Fruit fly (Drosophila melanogaster) whole organism, embryonic: ENCODE measurements around the gene mthl1.

ENCODE experiments used
- Ada2b ChIP-seq: fragments of 200-800 bp; sonication (Bioruptor generic); IDR thresholded peaks from 2 replicates; pipeline ENCODE4 v1.3.6; 2022; ENCODE audit warnings: missing biosample characterization, missing genetic modification characterization
- CG10979 ChIP-seq: fragments of 200-800 bp; sonication (Bioruptor generic); optimal IDR thresholded peaks from 2 replicates; lab custom pipeline; 2018; ENCODE audit warnings: missing biosample characterization, mild to moderate bottlenecking, missing genetic modification characterization, moderate library complexity
- CG11560 ChIP-seq: fragments of 200-800 bp; sonication (Bioruptor generic); IDR thresholded peaks from 3 replicates; pipeline ENCODE4 v1.3.6; 2022; ENCODE audit warnings: missing biosample characterization, missing genetic modification characterization
- CG12219 ChIP-seq: fragments of 200-800 bp; sonication (Bioruptor generic); optimal IDR thresholded peaks from 3 replicates; lab custom pipeline; 2018; ENCODE audit warnings: missing biosample characterization, mild to moderate bottlenecking, missing genetic modification characterization
- CG1233 ChIP-seq: fragments of 200-800 bp; sonication (Bioruptor generic); optimal IDR thresholded peaks from 4 replicates; lab custom pipeline; 2018; ENCODE audit warnings: missing biosample characterization, mild to moderate bottlenecking, missing genetic modification characterization
- CG13424 ChIP-seq: fragments of 200-800 bp; sonication (Bioruptor generic); optimal IDR thresholded peaks from 2 replicates; lab custom pipeline; 2019; ENCODE audit warnings: missing biosample characterization, mild to moderate bottlenecking, missing genetic modification characterization, moderate library complexity
- CG14014 ChIP-seq: fragments of 200-800 bp; sonication (Bioruptor generic); IDR thresholded peaks from 2 replicates; pipeline ENCODE4 v1.3.6; 2022; ENCODE audit warnings: missing biosample characterization, missing genetic modification characterization
- CG1529 ChIP-seq: fragments of 200-800 bp; sonication (Bioruptor generic); optimal IDR thresholded peaks from 3 replicates; lab custom pipeline; 2018; ENCODE audit warnings: missing biosample characterization, missing genetic modification characterization
- CG1603 ChIP-seq: fragments of 200-800 bp; sonication (Bioruptor generic); optimal IDR thresholded peaks from 2 replicates; lab custom pipeline; 2019; ENCODE audit warnings: missing biosample characterization, mild to moderate bottlenecking, missing genetic modification characterization, moderate library complexity
- CG16863 ChIP-seq: fragments of 200-800 bp; sonication (Bioruptor generic); optimal IDR thresholded peaks from 3 replicates; lab custom pipeline; 2016; ENCODE audit warnings: missing biosample characterization, missing genetic modification characterization
- CG17568 ChIP-seq: fragments of 200-800 bp; sonication (Bioruptor generic); optimal IDR thresholded peaks from 2 replicates; lab custom pipeline; 2018; ENCODE audit warnings: missing biosample characterization, mild to moderate bottlenecking, missing genetic modification characterization, moderate library complexity
- CG2712 ChIP-seq: fragments of 200-800 bp; optimal IDR thresholded peaks from 3 replicates; lab custom pipeline; 2019; ENCODE audit warnings: missing biosample characterization, mild to moderate bottlenecking, missing genetic modification characterization, moderate library complexity
- CG2875 ChIP-seq: fragments of 200-800 bp; sonication (Bioruptor generic); optimal IDR thresholded peaks from 2 replicates; lab custom pipeline; 2017; ENCODE audit warnings: missing biosample characterization, mild to moderate bottlenecking, missing genetic modification characterization, missing genetic modification reagents
- CG30020 ChIP-seq: fragments of 200-800 bp; optimal IDR thresholded peaks from 2 replicates; lab custom pipeline; 2019; ENCODE audit warnings: missing biosample characterization, mild to moderate bottlenecking, missing genetic modification characterization, moderate library complexity
- CG32772 ChIP-seq: fragments of 200-800 bp; sonication (Bioruptor generic); IDR thresholded peaks from 2 replicates; pipeline ENCODE4 v1.3.6; 2022; ENCODE audit warnings: missing biosample characterization, missing genetic modification characterization
- CG43689 ChIP-seq: fragments of 200-800 bp; sonication (Bioruptor generic); IDR thresholded peaks from 2 replicates; pipeline ENCODE4 v1.3.6; 2022; ENCODE audit warnings: missing biosample characterization, missing genetic modification characterization
- CG4617 ChIP-seq: fragments of 200-800 bp; sonication (Bioruptor generic); optimal IDR thresholded peaks from 3 replicates; lab custom pipeline; 2016; ENCODE audit warnings: missing biosample characterization, missing genetic modification characterization, borderline replicate concordance
- CG7963 ChIP-seq: fragments of 200-800 bp; sonication (Bioruptor generic); IDR thresholded peaks from 3 replicates; pipeline ENCODE4 v1.3.6; 2022; ENCODE audit warnings: missing biosample characterization, missing genetic modification characterization; ENCODE audit not compliant: partially characterized antibody
- CG8281 ChIP-seq: fragments of 200-800 bp; sonication (Bioruptor generic); optimal IDR thresholded peaks from 2 replicates; lab custom pipeline; 2018; ENCODE audit warnings: missing biosample characterization, mild to moderate bottlenecking, missing genetic modification characterization, moderate library complexity
- CrebB ChIP-seq: fragments of 200-800 bp; sonication (Bioruptor generic); optimal IDR thresholded peaks from 3 replicates; lab custom pipeline; 2018; ENCODE audit warnings: missing biosample characterization, mild to moderate bottlenecking, missing genetic modification characterization
- D ChIP-seq, 2 experiments: fragments of 200-800 bp in 1 of 2; fragments of >200 bp in 1 of 2; sonication (Bioruptor generic) in 1 of 2; optimal IDR thresholded peaks; 2 replicates in 1 of 2; 3 replicates in 1 of 2; lab custom pipeline; 2017; ENCODE audit warnings: mild to moderate bottlenecking in 1 of 2, missing biosample characterization in 1 of 2, missing genetic modification characterization in 1 of 2, missing genetic modification reagents in 1 of 2
- Dad ChIP-seq: fragments of 200-800 bp; sonication (Bioruptor generic); optimal IDR thresholded peaks from 3 replicates; lab custom pipeline; 2016; ENCODE audit warnings: missing biosample characterization, missing genetic modification characterization
- H2.0 ChIP-seq: fragments of 200-800 bp; sonication (Bioruptor generic); IDR thresholded peaks from 2 replicates; pipeline ENCODE4 v1.3.6; 2022; ENCODE audit warnings: missing biosample characterization, missing genetic modification characterization
- Hmx ChIP-seq: fragments of 200-800 bp; sonication (Bioruptor generic); optimal IDR thresholded peaks from 2 replicates; lab custom pipeline; 2016; ENCODE audit warnings: missing biosample characterization, missing genetic modification characterization
- Hr78 ChIP-seq, 2 experiments: fragments of 200-800 bp in 1 of 2; fragments of >200 bp in 1 of 2; sonication (Bioruptor generic) in 1 of 2; optimal IDR thresholded peaks; 2 replicates each; lab custom pipeline; 2017 to 2019; ENCODE audit warnings: missing biosample characterization in 2 of 2, missing genetic modification characterization in 2 of 2, mild to moderate bottlenecking in 1 of 2, moderate library complexity in 1 of 2
- Hsf ChIP-seq: fragments of 200-800 bp; sonication (Bioruptor generic); optimal IDR thresholded peaks from 3 replicates; lab custom pipeline; 2016; ENCODE audit warnings: missing biosample characterization, missing genetic modification characterization
- Lim3 ChIP-seq: fragments of 200-800 bp; sonication (Bioruptor generic); IDR thresholded peaks from 2 replicates; pipeline ENCODE4 v1.3.6; 2022; ENCODE audit warnings: missing biosample characterization, missing genetic modification characterization
- NK7.1 ChIP-seq: fragments of 200-800 bp; sonication (Bioruptor generic); optimal IDR thresholded peaks from 3 replicates; lab custom pipeline; 2016; ENCODE audit warnings: missing biosample characterization, missing genetic modification characterization
- Oaz ChIP-seq: fragments of 200-800 bp; sonication (Bioruptor generic); IDR thresholded peaks from 2 replicates; pipeline ENCODE4 v1.3.6; 2022; ENCODE audit warnings: missing biosample characterization, missing genetic modification characterization
- Optix ChIP-seq: fragments of 200-800 bp; sonication (Bioruptor generic); IDR thresholded peaks from 3 replicates; pipeline ENCODE4 v1.3.6; 2022; ENCODE audit warnings: missing biosample characterization, missing genetic modification characterization
- Rfx ChIP-seq: fragments of 200-800 bp; sonication (Bioruptor generic); IDR thresholded peaks from 2 replicates; pipeline ENCODE4 v1.3.6; 2022; ENCODE audit warnings: missing biosample characterization, missing genetic modification characterization
- Vsx1 ChIP-seq: fragments of 200-800 bp; sonication (Bioruptor generic); optimal IDR thresholded peaks from 2 replicates; lab custom pipeline; 2017; ENCODE audit warnings: missing biosample characterization, mild to moderate bottlenecking, missing genetic modification characterization, missing genetic modification reagents
- Xbp1 ChIP-seq: fragments of 200-800 bp; sonication (Bioruptor generic); optimal IDR thresholded peaks from 3 replicates; lab custom pipeline; 2016; ENCODE audit warnings: missing biosample characterization, mild to moderate bottlenecking, missing genetic modification characterization
- ac ChIP-seq: fragments of 200-800 bp; sonication (Bioruptor generic); optimal IDR thresholded peaks from 3 replicates; lab custom pipeline; 2017; ENCODE audit warnings: missing biosample characterization, mild to moderate bottlenecking, missing genetic modification characterization
- chm ChIP-seq: fragments of 200-800 bp; sonication (Bioruptor generic); IDR thresholded peaks from 2 replicates; pipeline ENCODE4 v1.3.6; 2022; ENCODE audit warnings: missing biosample characterization, missing genetic modification characterization
- dm ChIP-seq: fragments of 200-800 bp; sonication (Bioruptor generic); optimal IDR thresholded peaks from 3 replicates; lab custom pipeline; 2016; ENCODE audit warnings: missing biosample characterization, missing genetic modification characterization
- eyg ChIP-seq: fragments of 200-800 bp; sonication (Bioruptor generic); optimal IDR thresholded peaks from 3 replicates; lab custom pipeline; 2016; ENCODE audit warnings: missing biosample characterization, missing genetic modification characterization
- gcm2 ChIP-seq: fragments of 200-800 bp; sonication (Bioruptor generic); optimal IDR thresholded peaks from 2 replicates; lab custom pipeline; 2016; ENCODE audit warnings: missing biosample characterization, missing genetic modification characterization
- gro ChIP-seq: fragments of 200-800 bp; sonication (Bioruptor generic); optimal IDR thresholded peaks from 2 replicates; lab custom pipeline; 2016; ENCODE audit warnings: missing biosample characterization, missing genetic modification characterization
- h ChIP-seq: fragments of >200 bp; optimal IDR thresholded peaks from 2 replicates; lab custom pipeline; 2017
- ind ChIP-seq: fragments of 200-800 bp; sonication (Bioruptor generic); optimal IDR thresholded peaks from 3 replicates; lab custom pipeline; 2016; ENCODE audit warnings: missing biosample characterization, missing genetic modification characterization
- oc ChIP-seq: fragments of 200-800 bp; sonication (Bioruptor generic); optimal IDR thresholded peaks from 2 replicates; lab custom pipeline; 2018; ENCODE audit warnings: missing biosample characterization, mild to moderate bottlenecking, missing genetic modification characterization, moderate library complexity
- onecut ChIP-seq: fragments of 200-800 bp; sonication (Bioruptor generic); IDR thresholded peaks from 2 replicates; pipeline ENCODE4 v1.3.6; 2022; ENCODE audit warnings: missing biosample characterization, missing genetic modification characterization
- peb ChIP-seq: fragments of 200-800 bp; sonication (Bioruptor generic); IDR thresholded peaks from 2 replicates; pipeline ENCODE4 v1.3.6; 2022; ENCODE audit warnings: missing biosample characterization, missing genetic modification characterization
- pfk ChIP-seq: fragments of 200-800 bp; sonication (Bioruptor generic); optimal IDR thresholded peaks from 2 replicates; lab custom pipeline; 2018; ENCODE audit warnings: missing biosample characterization, mild to moderate bottlenecking, missing genetic modification characterization, moderate library complexity
- ranshi ChIP-seq: fragments of 200-800 bp; sonication (Bioruptor generic); IDR thresholded peaks from 2 replicates; pipeline ENCODE4 v1.3.6; 2022; ENCODE audit warnings: missing biosample characterization, missing genetic modification characterization
- trh ChIP-seq: fragments of 200-800 bp; sonication (Bioruptor generic); optimal IDR thresholded peaks from 2 replicates; lab custom pipeline; 2016; ENCODE audit warnings: missing biosample characterization, missing genetic modification characterization
- wdn ChIP-seq: fragments of 200-800 bp; sonication (Bioruptor generic); IDR thresholded peaks from 2 replicates; pipeline ENCODE4 v1.3.6; 2022; ENCODE audit warnings: missing biosample characterization, missing genetic modification characterization
- yki ChIP-seq: fragments of >200 bp; optimal IDR thresholded peaks from 3 replicates; lab custom pipeline; 2018
- z ChIP-seq: fragments of 200-800 bp; sonication (Bioruptor generic); IDR thresholded peaks from 3 replicates; pipeline ENCODE4 v1.3.6; 2022; ENCODE audit warnings: missing biosample characterization, missing genetic modification characterization
- zen2 ChIP-seq: fragments of 200-800 bp; sonication (Bioruptor generic); IDR thresholded peaks from 3 replicates; pipeline ENCODE4 v1.3.6; 2022; ENCODE audit warnings: missing biosample characterization, missing genetic modification characterization; ENCODE audit not compliant: partially characterized antibody

Gene mthl1

DNA sequence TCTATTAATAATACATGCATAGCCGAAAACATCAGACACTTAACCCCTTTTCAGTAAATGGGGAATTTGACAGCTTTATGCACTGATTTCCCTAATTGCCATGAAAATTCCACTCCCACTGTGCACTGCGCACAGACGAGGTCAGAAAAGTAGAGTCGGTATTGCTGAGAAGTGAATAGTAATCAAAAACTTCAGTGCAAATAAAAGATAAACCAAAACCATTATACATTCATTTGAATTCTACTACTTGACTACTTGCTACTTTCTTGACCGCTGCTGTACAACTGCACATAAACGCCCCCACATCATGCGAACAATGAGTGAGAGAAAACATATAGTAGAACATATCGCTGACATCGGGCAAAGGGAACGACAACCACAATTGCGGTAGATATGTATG is 50.7 kb downstream of the mthl1 start (continued):
- peak; percentile 93 for TF ChIP-seq chm (GFP tag; lab: Robert Waterston, UW)
- TF ChIP-seq Hr78 (GFP tag; optimal IDR thresholded peaks at IDR 0.05; lab: Kevin White, UChicago) = peak in 1 of 2 experiments; percentile 65
- TF ChIP-seq oc (tag; lab: Kevin White, UChicago) = peak; percentile 85
- no peak for TF ChIP-seq zen2
- peak; percentile 58 for TF ChIP-seq trh (GFP tag; lab: Kevin White, UChicago)
- TF ChIP-seq CG12219 (GFP tag; lab: Kevin White, UChicago) = peak; percentile 86
- TF ChIP-seq CG17568 = peak; percentile 79
- peak; percentile 36 for TF ChIP-seq CG8281 (tag; lab: Kevin White, UChicago)
- peak; percentile 77 for TF ChIP-seq CG1233 (GFP tag; lab: Kevin White, UChicago)
- peak; percentile 38 for TF ChIP-seq CG30020 (tag; lab: Kevin White, UChicago)
- peak; percentile 67 for TF ChIP-seq peb (GFP tag; lab: Robert Waterston, UW)
- TF ChIP-seq CG7963 (GFP tag; lab: Robert Waterston, UW) = no peak
- TF ChIP-seq CG2712 (tag; lab: Kevin White, UChicago) = peak; percentile 90
- TF ChIP-seq ac (GFP tag; lab: Kevin White, UChicago) = peak; percentile 38
- peak; percentile 59; the same call in 2 of the 3 replicates for TF ChIP-seq CG11560 (tag; lab: Robert Waterston, UW)
- TF ChIP-seq CG1603 (tag; lab: Kevin White, UChicago) = peak; percentile 94
- TF ChIP-seq h = no peak
- TF ChIP-seq CG4617 (GFP tag; lab: Kevin White, UChicago) = peak; percentile 40
- peak; percentile 60 for TF ChIP-seq Vsx1 (GFP tag; lab: Kevin White, UChicago)
- peak; percentile 83 for TF ChIP-seq CG32772 (GFP tag; lab: Robert Waterston, UW)
- TF ChIP-seq ranshi (GFP tag; lab: Robert Waterston, UW) = peak; percentile 87
- peak; percentile 90 for TF ChIP-seq Xbp1
- peak; percentile 69; the same call in 2 of the 3 replicates for TF ChIP-seq z (GFP tag; lab: Robert Waterston, UW)
- TF ChIP-seq Hsf (GFP tag; lab: Kevin White, UChicago) = peak; percentile 86
- TF ChIP-seq yki (lab: Kevin White, UChicago) = no peak
- TF ChIP-seq CG16863 (GFP tag; lab: Kevin White, UChicago) = peak; percentile 88
- peak; percentile 63 for TF ChIP-seq gcm2 (GFP tag; lab: Kevin White, UChicago)
- TF ChIP-seq NK7.1 = peak; percentile 51
- peak; percentile 86 for TF ChIP-seq CG14014 (GFP tag; lab: Robert Waterston, UW)
- TF ChIP-seq Hmx (GFP tag; lab: Kevin White, UChicago) = no peak
- TF ChIP-seq onecut (GFP tag; lab: Robert Waterston, UW) = peak; percentile 84
- TF ChIP-seq gro (GFP tag; lab: Kevin White, UChicago) = peak; percentile 32
- peak; percentile 87 for TF ChIP-seq CG10979 (tag; lab: Kevin White, UChicago)
- peak; percentile 87 for TF ChIP-seq CG2875 (GFP tag; lab: Kevin White, UChicago)
- peak; percentile 46; the same call in 1 of the 2 replicates for TF ChIP-seq Lim3
- peak; percentile 74 for TF ChIP-seq CrebB (tag; lab: Kevin White, UChicago)
- peak; percentile 87 for TF ChIP-seq Dad
- no peak for TF ChIP-seq pfk (GFP tag; lab: Kevin White, UChicago)
- TF ChIP-seq Ada2b (GFP tag; lab: Robert Waterston, UW) = peak; percentile 89
- peak; percentile 93 for TF ChIP-seq Optix (GFP tag; lab: Robert Waterston, UW)
- TF ChIP-seq eyg (GFP tag; lab: Kevin White, UChicago) = peak; percentile 69
- peak; percentile 84 for TF ChIP-seq ind (GFP tag; lab: Kevin White, UChicago)
- peak; percentile 54; the same call in 1 of the 2 replicates for TF ChIP-seq wdn (GFP tag; lab: Robert Waterston, UW)
- TF ChIP-seq CG13424 = peak; percentile 85
- TF ChIP-seq D (optimal IDR thresholded peaks at IDR 0.05; lab: Kevin White, UChicago) = no peak
- TF ChIP-seq D (GFP tag; optimal IDR thresholded peaks at IDR 0.05; lab: Kevin White, UChicago) = peak; percentile 88
- TF ChIP-seq H2.0 (GFP tag; lab: Robert Waterston, UW) = peak; percentile 92
- no peak for TF ChIP-seq CG43689 (GFP tag; lab: Robert Waterston, UW)
- peak; percentile 78 for TF ChIP-seq Rfx
- TF ChIP-seq CG1529 (GFP tag; lab: Kevin White, UChicago) = peak; percentile 88
- TF ChIP-seq dm (GFP tag; lab: Kevin White, UChicago) = peak; percentile 36
- TF ChIP-seq Oaz = peak; percentile 70
